Fruit fly (Drosophila melanogaster) whole organism, embryonic: Measurements from ENCODE around the gene Cdc6.
A peak's percentile ranks its signal among the peaks of the same experiment; 100 is the strongest.

Experiments used
- C15 ChIP-seq: fragments of 200-800 bp; sonication (Bioruptor generic); IDR thresholded peaks from 3 replicates; pipeline ENCODE4 v1.3.6; 2022; ENCODE audit warnings: missing biosample characterization, missing genetic modification characterization
- CG10462 ChIP-seq: fragments of 200-800 bp; sonication (Bioruptor generic); optimal IDR thresholded peaks from 2 replicates; lab custom pipeline; 2016; ENCODE audit warnings: missing biosample characterization, missing genetic modification characterization
- CG10959 ChIP-seq: fragments of 200-800 bp; sonication (Bioruptor generic); IDR thresholded peaks from 2 replicates; pipeline ENCODE4 v1.3.6; 2022; ENCODE audit warnings: missing biosample characterization, missing genetic modification characterization
- CG11560 ChIP-seq: fragments of 200-800 bp; sonication (Bioruptor generic); IDR thresholded peaks from 3 replicates; pipeline ENCODE4 v1.3.6; 2022; ENCODE audit warnings: missing biosample characterization, missing genetic modification characterization
- CG12942 ChIP-seq: fragments of 200-800 bp; sonication (Bioruptor generic); optimal IDR thresholded peaks from 3 replicates; lab custom pipeline; 2016; ENCODE audit warnings: missing biosample characterization, missing genetic modification characterization
- CG13287 ChIP-seq: fragments of 200-800 bp; sonication (Bioruptor generic); IDR thresholded peaks from 2 replicates; pipeline ENCODE4 v1.3.6; 2022; ENCODE audit warnings: missing biosample characterization, missing genetic modification characterization; ENCODE audit not compliant: partially characterized antibody
- CG13624 ChIP-seq: fragments of 200-800 bp; sonication (Bioruptor generic); optimal IDR thresholded peaks from 2 replicates; lab custom pipeline; 2016; ENCODE audit warnings: missing biosample characterization, missing genetic modification characterization
- CG14441 ChIP-seq: fragments of 200-800 bp; sonication (Bioruptor generic); IDR thresholded peaks from 2 replicates; pipeline ENCODE4 v1.3.6; 2022; ENCODE audit warnings: missing biosample characterization, missing genetic modification characterization
- CG1529 ChIP-seq: fragments of 200-800 bp; sonication (Bioruptor generic); optimal IDR thresholded peaks from 3 replicates; lab custom pipeline; 2018; ENCODE audit warnings: missing biosample characterization, missing genetic modification characterization
- CG1602 ChIP-seq: fragments of 200-800 bp; sonication (Bioruptor generic); optimal IDR thresholded peaks from 3 replicates; lab custom pipeline; 2016; ENCODE audit warnings: missing biosample characterization, missing genetic modification characterization
- CG17328 ChIP-seq: fragments of 200-800 bp; sonication (Bioruptor generic); IDR thresholded peaks from 2 replicates; pipeline ENCODE4 v1.3.6; 2022; ENCODE audit warnings: missing biosample characterization, missing genetic modification characterization
- CG17568 ChIP-seq: fragments of 200-800 bp; sonication (Bioruptor generic); optimal IDR thresholded peaks from 2 replicates; lab custom pipeline; 2018; ENCODE audit warnings: missing biosample characterization, mild to moderate bottlenecking, missing genetic modification characterization, moderate library complexity
- CG17802 ChIP-seq: fragments of 200-800 bp; sonication (Bioruptor generic); optimal IDR thresholded peaks from 2 replicates; lab custom pipeline; 2018; ENCODE audit warnings: missing biosample characterization, mild to moderate bottlenecking, missing genetic modification characterization, moderate library complexity
- CG2129 ChIP-seq: fragments of 200-800 bp; sonication (Bioruptor generic); IDR thresholded peaks from 2 replicates; pipeline ENCODE4 v1.3.6; 2022; ENCODE audit warnings: missing biosample characterization, missing genetic modification characterization; ENCODE audit not compliant: partially characterized antibody
- CG2202 ChIP-seq: fragments of 200-800 bp; sonication (Bioruptor generic); optimal IDR thresholded peaks from 2 replicates; lab custom pipeline; 2018; ENCODE audit warnings: missing biosample characterization, mild to moderate bottlenecking, missing genetic modification characterization
- CG32767 ChIP-seq: fragments of 200-800 bp; sonication (Bioruptor generic); IDR thresholded peaks from 2 replicates; pipeline ENCODE4 v1.3.6; 2022; ENCODE audit warnings: missing biosample characterization, missing genetic modification characterization
- CG3847 ChIP-seq: fragments of 200-800 bp; sonication (Bioruptor generic); IDR thresholded peaks from 2 replicates; pipeline ENCODE4 v1.3.6; 2022; ENCODE audit warnings: missing biosample characterization, missing genetic modification characterization
- CG4730 ChIP-seq: fragments of 200-800 bp; sonication (Bioruptor generic); IDR thresholded peaks from 2 replicates; pipeline ENCODE4 v1.3.6; 2022; ENCODE audit warnings: missing biosample characterization, missing genetic modification characterization
- CG4854 ChIP-seq: fragments of 200-800 bp; sonication (Bioruptor generic); optimal IDR thresholded peaks from 2 replicates; lab custom pipeline; 2016; ENCODE audit warnings: missing biosample characterization, missing genetic modification characterization, inconsistent platforms
- CG7745 ChIP-seq: fragments of 200-800 bp; sonication (Bioruptor generic); optimal IDR thresholded peaks from 2 replicates; lab custom pipeline; 2018; ENCODE audit warnings: missing biosample characterization, mild to moderate bottlenecking, missing genetic modification characterization, moderate library complexity
- CG8478 ChIP-seq: fragments of >200 bp; optimal IDR thresholded peaks from 2 replicates; lab custom pipeline; 2018
- CG9609 ChIP-seq: fragments of 200-800 bp; sonication (Bioruptor generic); optimal IDR thresholded peaks from 3 replicates; lab custom pipeline; 2016; ENCODE audit warnings: missing biosample characterization, missing genetic modification characterization
- CHES-1-like ChIP-seq: fragments of 200-800 bp; sonication (Bioruptor generic); optimal IDR thresholded peaks from 2 replicates; lab custom pipeline; 2016; ENCODE audit warnings: missing biosample characterization, missing genetic modification characterization
- H15 ChIP-seq: fragments of 200-800 bp; sonication (Bioruptor generic); IDR thresholded peaks from 3 replicates; pipeline ENCODE4 v1.3.6; 2022; ENCODE audit warnings: missing biosample characterization, missing genetic modification characterization
- HLHmδ ChIP-seq: fragments of 200-800 bp; sonication (Bioruptor generic); optimal IDR thresholded peaks from 2 replicates; lab custom pipeline; 2018; ENCODE audit warnings: missing biosample characterization, mild to moderate bottlenecking, missing genetic modification characterization, moderate library complexity
- Hr39 ChIP-seq: fragments of >200 bp; optimal IDR thresholded peaks from 2 replicates; lab custom pipeline; 2017
- MESR4 ChIP-seq: fragments of 200-800 bp; sonication (Bioruptor generic); optimal IDR thresholded peaks from 2 replicates; lab custom pipeline; 2018; ENCODE audit warnings: missing biosample characterization, mild to moderate bottlenecking, missing genetic modification characterization, moderate library complexity
- Mrtf ChIP-seq: fragments of 200-800 bp; sonication (Bioruptor generic); IDR thresholded peaks from 3 replicates; pipeline ENCODE4 v1.3.6; 2022; ENCODE audit warnings: missing biosample characterization, missing genetic modification characterization
- Oli ChIP-seq: fragments of 200-800 bp; sonication (Bioruptor generic); optimal IDR thresholded peaks from 2 replicates; lab custom pipeline; 2018; ENCODE audit warnings: missing biosample characterization, mild to moderate bottlenecking, missing genetic modification characterization, moderate library complexity
- Ptx1 ChIP-seq: fragments of 200-800 bp; sonication (Bioruptor generic); IDR thresholded peaks from 2 replicates; pipeline ENCODE4 v1.3.6; 2022; ENCODE audit warnings: missing biosample characterization, missing genetic modification characterization
- Six4 ChIP-seq: fragments of 200-800 bp; sonication (Bioruptor generic); optimal IDR thresholded peaks from 2 replicates; lab custom pipeline; 2016; ENCODE audit warnings: missing biosample characterization, missing genetic modification characterization
- Sry-δ ChIP-seq: fragments of 200-800 bp; sonication (Bioruptor generic); optimal IDR thresholded peaks from 2 replicates; lab custom pipeline; 2016; ENCODE audit warnings: missing biosample characterization, missing genetic modification characterization
- cg ChIP-seq: fragments of 200-800 bp; sonication (Bioruptor generic); optimal IDR thresholded peaks from 3 replicates; lab custom pipeline; 2019; ENCODE audit warnings: missing biosample characterization, mild to moderate bottlenecking, missing genetic modification characterization, moderate library complexity
- dm ChIP-seq: fragments of 200-800 bp; sonication (Bioruptor generic); optimal IDR thresholded peaks from 3 replicates; lab custom pipeline; 2016; ENCODE audit warnings: missing biosample characterization, missing genetic modification characterization
- esg ChIP-seq: fragments of 200-800 bp; sonication (Bioruptor generic); conservative IDR thresholded peaks from 2 replicates; pipeline ENCODE4 v1.3.6; 2022; ENCODE audit warnings: missing biosample characterization, missing genetic modification characterization
- gce ChIP-seq: fragments of 200-800 bp; sonication (Bioruptor generic); IDR thresholded peaks from 3 replicates; pipeline ENCODE4 v1.3.6; 2022; ENCODE audit warnings: missing biosample characterization, missing genetic modification characterization
- gro ChIP-seq: fragments of 200-800 bp; sonication (Bioruptor generic); optimal IDR thresholded peaks from 2 replicates; lab custom pipeline; 2016; ENCODE audit warnings: missing biosample characterization, missing genetic modification characterization
- gsb ChIP-seq: fragments of 200-800 bp; sonication (Bioruptor generic); IDR thresholded peaks from 2 replicates; pipeline ENCODE4 v1.3.6; 2022; ENCODE audit warnings: missing biosample characterization, missing genetic modification characterization
- ind ChIP-seq: fragments of 200-800 bp; sonication (Bioruptor generic); optimal IDR thresholded peaks from 3 replicates; lab custom pipeline; 2016; ENCODE audit warnings: missing biosample characterization, missing genetic modification characterization
- jumu ChIP-seq: fragments of 200-800 bp; sonication (Bioruptor generic); optimal IDR thresholded peaks from 3 replicates; lab custom pipeline; 2016; ENCODE audit warnings: missing biosample characterization, missing genetic modification characterization
- luna ChIP-seq: fragments of 200-800 bp; sonication (Bioruptor generic); optimal IDR thresholded peaks from 2 replicates; lab custom pipeline; 2016; ENCODE audit warnings: missing biosample characterization, missing genetic modification characterization
- nmo ChIP-seq: fragments of 200-800 bp; sonication (Bioruptor generic); optimal IDR thresholded peaks from 2 replicates; lab custom pipeline; 2018; ENCODE audit warnings: missing biosample characterization, mild to moderate bottlenecking, missing genetic modification characterization, moderate library complexity
- org-1 ChIP-seq: fragments of 200-800 bp; sonication (Bioruptor generic); optimal IDR thresholded peaks from 2 replicates; lab custom pipeline; 2017; ENCODE audit warnings: missing biosample characterization, missing genetic modification characterization
- pan ChIP-seq, 4 experiments: fragments of >200 bp in 3 of 4; fragments of 200-800 bp in 1 of 4; sonication (Bioruptor generic) in 1 of 4; optimal IDR thresholded peaks in 3 of 4; IDR thresholded peaks in 1 of 4; 2 replicates each; pipeline versions ENCODE4 v1.3.6 to Lab custom; 2017 to 2022; ENCODE audit warnings: missing biosample characterization in 2 of 4, missing genetic modification characterization in 2 of 4, mixed read lengths in 1 of 4
- pita ChIP-seq: fragments of 200-800 bp; sonication (Bioruptor generic); optimal IDR thresholded peaks from 2 replicates; lab custom pipeline; 2017; ENCODE audit warnings: missing biosample characterization, mild to moderate bottlenecking, missing genetic modification characterization
- pros ChIP-seq: fragments of 200-800 bp; sonication (Bioruptor generic); optimal IDR thresholded peaks from 3 replicates; lab custom pipeline; 2019; ENCODE audit warnings: missing biosample characterization, mild to moderate bottlenecking, missing genetic modification characterization, moderate library complexity
- run ChIP-seq: fragments of 200-800 bp; sonication (Bioruptor generic); optimal IDR thresholded peaks from 3 replicates; lab custom pipeline; 2018; ENCODE audit warnings: missing biosample characterization, mild to moderate bottlenecking, missing genetic modification characterization
- salm ChIP-seq: fragments of 200-800 bp; sonication (Bioruptor generic); optimal IDR thresholded peaks from 2 replicates; lab custom pipeline; 2018; ENCODE audit warnings: missing biosample characterization, mild to moderate bottlenecking, missing genetic modification characterization
- sob ChIP-seq: fragments of 200-800 bp; sonication (Bioruptor generic); IDR thresholded peaks from 2 replicates; pipeline ENCODE4 v1.3.6; 2022; ENCODE audit warnings: missing biosample characterization, missing genetic modification characterization
- tgo ChIP-seq: fragments of 200-800 bp; sonication (Bioruptor generic); IDR thresholded peaks from 3 replicates; pipeline ENCODE4 v1.3.6; 2022; ENCODE audit warnings: missing biosample characterization, missing genetic modification characterization
- zen ChIP-seq: fragments of 200-800 bp; sonication (Bioruptor generic); optimal IDR thresholded peaks from 3 replicates; lab custom pipeline; 2018; ENCODE audit warnings: missing biosample characterization, mild to moderate bottlenecking, missing genetic modification characterization, moderate library complexity
- zf30C ChIP-seq: fragments of 200-800 bp; sonication (Bioruptor generic); optimal IDR thresholded peaks from 3 replicates; lab custom pipeline; 2018; ENCODE audit warnings: missing biosample characterization, mild to moderate bottlenecking, missing genetic modification characterization

The Cdc6 gene

dm6 chr3L:8628964-8629363, 4.9 kb downstream of the Cdc6 start (continued):
- TF ChIP-seq CG17328 (GFP tag; lab: Robert Waterston, UW) = peak; percentile 65
- peak; percentile 58 for TF ChIP-seq ind (GFP tag; lab: Kevin White, UChicago)
- TF ChIP-seq CG2129 (GFP tag; lab: Robert Waterston, UW) = no peak
- TF ChIP-seq CG13624 (GFP tag; lab: Kevin White, UChicago) = no peak
- no peak for TF ChIP-seq org-1 (GFP tag; lab: Kevin White, UChicago)
- TF ChIP-seq pan (optimal IDR thresholded peaks at IDR 0.05; lab: Kevin White, UChicago) = no peak
- peak in 1 of 2 experiments; percentile 87 for TF ChIP-seq pan (GFP tag; optimal IDR thresholded peaks at IDR 0.05 in 1 of 2, IDR thresholded peaks at IDR 0.05 in 1 of 2)
- TF ChIP-seq CG14441 (GFP tag; lab: Robert Waterston, UW) = peak; percentile 77
- TF ChIP-seq CG8478 (lab: Kevin White, UChicago) = no peak
- TF ChIP-seq CG13287 = no peak
- TF ChIP-seq run = peak; percentile 7
- no peak for TF ChIP-seq pita (GFP tag; lab: Kevin White, UChicago)
- peak; percentile 70 for TF ChIP-seq Six4 (GFP tag; lab: Kevin White, UChicago)
- TF ChIP-seq esg = no peak; the same call in 1 of the 2 replicates
- TF ChIP-seq pros (GFP tag; lab: Kevin White, UChicago) = no peak
- TF ChIP-seq gro (GFP tag; lab: Kevin White, UChicago) = no peak
- TF ChIP-seq sob (GFP tag; lab: Robert Waterston, UW) = peak; percentile 73
- no peak for TF ChIP-seq HLHmδ (GFP tag; lab: Kevin White, UChicago)
- TF ChIP-seq CG1602 (GFP tag; lab: Kevin White, UChicago) = no peak
- peak; percentile 88 for TF ChIP-seq tgo (GFP tag; lab: Robert Waterston, UW)
- TF ChIP-seq CG10462 (GFP tag; lab: Kevin White, UChicago) = no peak
- peak; percentile 78 for TF ChIP-seq gsb (GFP tag; lab: Robert Waterston, UW)
- TF ChIP-seq C15 = no peak
- TF ChIP-seq CG10959 = peak; percentile 38; the same call in 1 of the 2 replicates
- no peak for TF ChIP-seq CG17568
- TF ChIP-seq luna (GFP tag; lab: Kevin White, UChicago) = no peak
- TF ChIP-seq Oli (tag; lab: Kevin White, UChicago) = peak; percentile 55
- TF ChIP-seq zf30C (GFP tag; lab: Kevin White, UChicago) = peak; percentile 15
- peak; percentile 13 for TF ChIP-seq CG1529
- no peak for TF ChIP-seq CG9609 (GFP tag; lab: Kevin White, UChicago)
- peak; percentile 48; the same call in 1 of the 3 replicates for TF ChIP-seq CG11560 (tag; lab: Robert Waterston, UW)
- peak; percentile 58; the same call in 2 of the 3 replicates for TF ChIP-seq Mrtf (GFP tag; lab: Robert Waterston, UW)
- no peak for TF ChIP-seq jumu (GFP tag; lab: Kevin White, UChicago)
- TF ChIP-seq cg (GFP tag; lab: Kevin White, UChicago) = no peak
- TF ChIP-seq dm (GFP tag; lab: Kevin White, UChicago) = no peak
- TF ChIP-seq gce (GFP tag; lab: Robert Waterston, UW) = peak; percentile 65; the same call in 1 of the 3 replicates
- no peak for TF ChIP-seq CHES-1-like
- TF ChIP-seq CG17802 (tag; lab: Kevin White, UChicago) = peak; percentile 5
- no peak for TF ChIP-seq zen
- TF ChIP-seq CG2202 (tag; lab: Kevin White, UChicago) = peak; percentile 13
- no peak for TF ChIP-seq CG7745
- no peak for TF ChIP-seq CG4854 (GFP tag; lab: Kevin White, UChicago)
- peak; percentile 68; the same call in 1 of the 3 replicates for TF ChIP-seq H15 (GFP tag; lab: Robert Waterston, UW)
- no peak for TF ChIP-seq salm (tag; lab: Kevin White, UChicago)
- TF ChIP-seq CG3847 = peak; percentile 32; the same call in 1 of the 2 replicates
- no peak for TF ChIP-seq CG12942
- no peak for TF ChIP-seq MESR4 (GFP tag; lab: Kevin White, UChicago)
- peak; percentile 79 for TF ChIP-seq Ptx1 (GFP tag; lab: Robert Waterston, UW)
- TF ChIP-seq nmo (GFP tag; lab: Kevin White, UChicago) = peak; percentile 91
- TF ChIP-seq CG4730 = peak; percentile 78
- no peak for TF ChIP-seq Hr39 (lab: Kevin White, UChicago)
- no peak for TF ChIP-seq Sry-δ (GFP tag; lab: Kevin White, UChicago)
- 0 out of 2 replicates have a peak, but pooled peaks have one; percentile 44 for TF ChIP-seq CG32767
